Worm (Caenorhabditis elegans) whole organism, L4 larva: ENCODE results near the gene tag-243.

Experiments used
- R02D3.7 ChIP-seq: fragments of 150-350 bp; sonication (generic microtip); optimal IDR thresholded peaks from 3 replicates; lab custom pipeline; 2014; ENCODE audit warnings: missing biosample characterization, missing genetic modification characterization
- Y75B8A.6 ChIP-seq: fragments of 200-800 bp; sonication (Bioruptor generic); IDR thresholded peaks from 2 replicates; pipeline ENCODE4 v1.3.6; 2022; ENCODE audit warnings: missing genetic modification reagents, missing genetic modification characterization, missing compliant biosample characterization
- ZK337.2 ChIP-seq: fragments of 200-800 bp; sonication (Bioruptor generic); IDR thresholded peaks from 2 replicates; pipeline ENCODE4 v1.3.6; 2022; ENCODE audit warnings: missing genetic modification reagents, missing genetic modification characterization, missing compliant biosample characterization
- aha-1 ChIP-seq: fragments of 150-350 bp; peaks from one replicate; lab custom pipeline; 2014; ENCODE audit warnings: missing biosample characterization, missing genetic modification characterization
- aly-2 ChIP-seq: sonication (generic microtip); optimal IDR thresholded peaks from 2 replicates; lab custom pipeline; 2018; ENCODE audit warnings: missing biosample characterization, missing genetic modification characterization
- ama-1 ChIP-seq: fragments of 150-350 bp; optimal IDR thresholded peaks from 2 replicates; lab custom pipeline; 2014; ENCODE audit warnings: inconsistent platforms, mixed read lengths
- ceh-28 ChIP-seq: fragments of 150-350 bp; optimal IDR thresholded peaks from 2 replicates; lab custom pipeline; 2014; ENCODE audit warnings: missing biosample characterization, missing genetic modification reagents, missing genetic modification characterization
- daf-12 ChIP-seq: fragments of 150-350 bp; optimal IDR thresholded peaks from 2 replicates; lab custom pipeline; 2014; ENCODE audit warnings: missing biosample characterization, missing genetic modification reagents, missing genetic modification characterization
- daf-16 ChIP-seq, 3 experiments: sonication (generic microtip); optimal IDR thresholded peaks; 2 replicates each; lab custom pipeline; 2016 to 2017; ENCODE audit warnings: missing genetic modification characterization in 3 of 3, missing genetic modification reagents in 3 of 3, mild to moderate bottlenecking in 2 of 3, missing compliant biosample characterization in 2 of 3, missing biosample characterization in 1 of 3, moderate library complexity in 1 of 3
- dpl-1 ChIP-seq: fragments of 150-350 bp; optimal IDR thresholded peaks from 2 replicates; lab custom pipeline; 2014; ENCODE audit warnings: missing biosample characterization, missing genetic modification reagents, missing genetic modification characterization
- dve-1 ChIP-seq: sonication (generic microtip); optimal IDR thresholded peaks from 2 replicates; lab custom pipeline; 2017; ENCODE audit warnings: antibody characterized with exemption, mild to moderate bottlenecking, missing genetic modification characterization, missing compliant biosample characterization; ENCODE audit not compliant: insufficient read depth
- egl-27 ChIP-seq: sonication (generic microtip); optimal IDR thresholded peaks from 3 replicates; lab custom pipeline; 2017; ENCODE audit warnings: missing biosample characterization, missing genetic modification reagents, missing genetic modification characterization
- gei-8 ChIP-seq: fragments of 200-800 bp; sonication (Bioruptor generic); optimal IDR thresholded peaks from 2 replicates; lab custom pipeline; 2018; ENCODE audit warnings: mild to moderate bottlenecking, missing genetic modification characterization, missing compliant biosample characterization
- hif-1 ChIP-seq, 2 experiments: sonication (generic microtip); optimal IDR thresholded peaks; 2 replicates each; lab custom pipeline; 2016 to 2017; ENCODE audit warnings: missing compliant biosample characterization in 2 of 2, missing genetic modification characterization in 2 of 2, missing genetic modification reagents in 2 of 2, missing genotype in 2 of 2, mild to moderate bottlenecking in 1 of 2
- hlh-11 ChIP-seq: fragments of 200-800 bp; sonication (Bioruptor generic); optimal IDR thresholded peaks from 2 replicates; lab custom pipeline; 2018; ENCODE audit warnings: mild to moderate bottlenecking, missing genetic modification characterization, missing compliant biosample characterization
- jun-1 ChIP-seq: fragments of 150-350 bp; optimal IDR thresholded peaks from 2 replicates; lab custom pipeline; 2014; ENCODE audit warnings: missing biosample characterization, missing genetic modification reagents, missing genetic modification characterization
- lim-7 ChIP-seq: fragments of 200-800 bp; sonication (Bioruptor generic); IDR thresholded peaks from 2 replicates; pipeline ENCODE4 v1.3.6; 2022; ENCODE audit warnings: missing genetic modification characterization, missing compliant biosample characterization
- lin-15B ChIP-seq: fragments of 150-350 bp; sonication (generic microtip); optimal IDR thresholded peaks from 3 replicates; lab custom pipeline; 2014; ENCODE audit warnings: missing biosample characterization, missing genetic modification characterization
- lin-38 ChIP-seq: fragments of 200-800 bp; sonication (Bioruptor generic); IDR thresholded peaks from 2 replicates; pipeline ENCODE4 v1.3.6; 2022; ENCODE audit warnings: missing genetic modification reagents, missing genetic modification characterization, missing compliant biosample characterization
- lsy-2 ChIP-seq, 2 experiments: fragments of 150-350 bp in 1 of 2; sonication (generic microtip) in 1 of 2; optimal IDR thresholded peaks; 2 replicates each; lab custom pipeline; 2014 to 2017; ENCODE audit warnings: missing biosample characterization in 2 of 2, missing genetic modification characterization in 2 of 2
- madf-5 ChIP-seq, 2 experiments: fragments of 200-800 bp; sonication (Bioruptor generic); IDR thresholded peaks; 2 replicates each; pipeline ENCODE4 v1.3.6; 2022; ENCODE audit warnings: missing compliant biosample characterization in 2 of 2, missing genetic modification characterization in 2 of 2
- madf-9 ChIP-seq: fragments of 200-800 bp; sonication (Bioruptor generic); conservative IDR thresholded peaks from 2 replicates; pipeline ENCODE4 v1.3.6; 2022; ENCODE audit warnings: missing genetic modification reagents, missing genetic modification characterization, missing compliant biosample characterization
- mdl-1 ChIP-seq, 2 experiments: fragments of 150-350 bp in 1 of 2; sonication (generic microtip) in 1 of 2; optimal IDR thresholded peaks; 2 replicates each; lab custom pipeline; 2014 to 2017; ENCODE audit warnings: missing biosample characterization in 2 of 2, missing genetic modification characterization in 2 of 2
- mdt-29 ChIP-seq: fragments of 200-800 bp; sonication (Bioruptor generic); IDR thresholded peaks from 2 replicates; pipeline ENCODE4 v1.3.6; 2022; ENCODE audit warnings: missing genetic modification reagents, missing genetic modification characterization, missing compliant biosample characterization
- mes-2 ChIP-seq: sonication (generic microtip); optimal IDR thresholded peaks from 2 replicates; lab custom pipeline; 2016; ENCODE audit warnings: missing genotype, mild to moderate bottlenecking, missing genetic modification characterization, missing compliant biosample characterization; ENCODE audit not compliant: poor library complexity, severe bottlenecking
- nhr-111 ChIP-seq: fragments of 200-800 bp; sonication (Bioruptor generic); optimal IDR thresholded peaks from 2 replicates; lab custom pipeline; 2018; ENCODE audit warnings: mild to moderate bottlenecking, missing genetic modification characterization, missing compliant biosample characterization
- nhr-28 ChIP-seq: fragments of 150-350 bp; optimal IDR thresholded peaks from 2 replicates; lab custom pipeline; 2014; ENCODE audit warnings: missing biosample characterization, missing genetic modification characterization
- nhr-42 ChIP-seq: fragments of 200-800 bp; sonication (Bioruptor generic); IDR thresholded peaks from 2 replicates; pipeline ENCODE4 v1.3.6; 2022; ENCODE audit warnings: missing genetic modification characterization, missing compliant biosample characterization
- spr-1 ChIP-seq: sonication (generic microtip); optimal IDR thresholded peaks from 2 replicates; lab custom pipeline; 2016; ENCODE audit warnings: mild to moderate bottlenecking, missing genetic modification characterization, missing compliant biosample characterization
- unc-62 ChIP-seq, 3 experiments: fragments of 150-350 bp in 1 of 3; sonication (generic microtip); optimal IDR thresholded peaks in 2 of 3; peaks in 1 of 3; 1 replicate in 1 of 3; 2 replicates in 2 of 3; lab custom pipeline; 2014 to 2017; ENCODE audit warnings: missing biosample characterization in 3 of 3, missing genetic modification characterization in 3 of 3, missing genetic modification reagents in 3 of 3, missing genotype in 1 of 3
- zip-2 ChIP-seq: fragments of 150-350 bp; optimal IDR thresholded peaks from 2 replicates; lab custom pipeline; 2014; ENCODE audit warnings: missing biosample characterization, missing genetic modification characterization

The tag-243 gene

DNA sequence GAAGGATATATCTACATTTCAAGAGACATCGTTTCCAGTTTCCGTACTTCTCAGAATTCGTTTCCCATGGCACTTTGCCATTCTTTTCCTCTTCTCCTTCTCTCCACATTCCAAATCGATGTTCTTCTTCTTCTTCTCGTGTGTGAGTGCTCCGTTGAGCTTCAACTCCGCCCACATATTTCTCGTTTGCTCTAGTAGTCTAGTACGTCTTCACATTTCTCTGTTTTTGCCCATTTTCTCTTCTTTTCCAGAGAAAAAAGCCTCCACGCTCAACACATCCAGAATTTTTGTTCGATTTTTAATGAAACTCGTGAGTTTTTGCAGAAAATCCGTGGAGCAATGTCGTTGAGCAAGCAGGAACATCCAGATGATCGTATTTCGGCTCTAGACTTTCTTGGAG, 20.7 kb upstream of the tag-243 start, which contains the start of gene T04A8.18 (continued):
- no peak for TF ChIP-seq gei-8 (GFP tag; lab: Kevin White, UChicago)

DNA sequence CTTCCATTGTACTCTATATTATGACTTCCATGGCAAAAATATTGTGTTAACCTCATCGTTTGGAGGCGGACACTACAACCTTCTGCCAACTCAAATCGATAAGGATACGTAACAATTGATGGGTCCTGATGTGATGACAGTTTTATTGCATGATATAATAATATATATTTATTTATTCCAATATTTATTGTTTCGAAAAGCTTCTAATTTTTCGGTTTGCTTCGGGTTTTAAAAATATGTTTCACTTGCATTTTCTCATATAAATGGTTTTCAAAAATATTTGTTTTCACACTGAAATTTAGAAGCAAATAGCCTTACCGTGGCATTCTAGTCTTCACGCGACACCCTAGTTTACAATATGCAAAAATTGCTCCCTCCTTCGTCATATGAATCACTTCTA, 18.4 kb upstream of the tag-243 start, which contains the start of gene T04A8.13:
TSS of gene T04A8.13 (plus strand) at position 301 of the 400 bp plus-strand sequence.
- TF ChIP-seq mdt-29 (no peak), madf-5 (GFP tag; IDR thresholded peaks at IDR 0.05; lab: Robert Waterston, UW) (no peak), egl-27 (tag; lab: Kevin White, UChicago) (no peak), lin-38 (no peak), Y75B8A.6 (GFP tag; lab: Robert Waterston, UW) (no peak), lin-15B (tag; lab: Kevin White, UChicago) (no peak), daf-12 (no peak), zip-2 (tag; lab: Kevin White, UChicago) (no peak), dve-1 (no peak), ZK337.2 (GFP tag; lab: Robert Waterston, UW) (no peak), hif-1 (tag; optimal IDR thresholded peaks at IDR 0.05; lab: Kevin White, UChicago) (no peak), aly-2 (tag; lab: Kevin White, UChicago) (no peak), R02D3.7 (no peak)
- TF ChIP-seq, all 104 proteins: peak for 0

DNA sequence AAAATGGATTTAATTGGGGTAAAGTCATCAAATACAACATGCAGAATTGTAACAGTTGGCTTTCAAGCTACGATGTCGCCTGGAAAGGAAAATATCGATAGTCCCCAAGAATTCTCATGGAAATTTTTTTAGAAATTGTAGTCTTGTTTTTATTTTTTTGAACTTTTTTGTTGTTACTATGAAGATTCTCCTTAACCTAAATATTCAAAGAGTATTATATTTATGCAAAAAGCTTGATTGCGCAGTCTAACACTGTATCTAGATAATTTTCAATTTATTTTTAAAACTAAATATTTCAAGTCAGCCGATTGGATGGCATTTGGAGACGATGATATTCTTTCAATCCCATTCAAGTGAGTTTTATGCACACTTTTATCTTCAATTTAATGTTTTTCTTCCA, 17.0 kb upstream of the tag-243 start, which contains the start of gene pgap-2:
TSS of gene pgap-2 (plus strand) at position 301 of the 400 bp plus-strand sequence.
- TF ChIP-seq madf-9: no peak
- TF ChIP-seq unc-62 (GFP tag; optimal IDR thresholded peaks at IDR 0.05 in 1 of 2; lab: Kevin White, UChicago): peak in 1 of 2 experiments; percentile 5
- TF ChIP-seq unc-62 (tag; optimal IDR thresholded peaks at IDR 0.05; lab: Kevin White, UChicago): no peak

DNA sequence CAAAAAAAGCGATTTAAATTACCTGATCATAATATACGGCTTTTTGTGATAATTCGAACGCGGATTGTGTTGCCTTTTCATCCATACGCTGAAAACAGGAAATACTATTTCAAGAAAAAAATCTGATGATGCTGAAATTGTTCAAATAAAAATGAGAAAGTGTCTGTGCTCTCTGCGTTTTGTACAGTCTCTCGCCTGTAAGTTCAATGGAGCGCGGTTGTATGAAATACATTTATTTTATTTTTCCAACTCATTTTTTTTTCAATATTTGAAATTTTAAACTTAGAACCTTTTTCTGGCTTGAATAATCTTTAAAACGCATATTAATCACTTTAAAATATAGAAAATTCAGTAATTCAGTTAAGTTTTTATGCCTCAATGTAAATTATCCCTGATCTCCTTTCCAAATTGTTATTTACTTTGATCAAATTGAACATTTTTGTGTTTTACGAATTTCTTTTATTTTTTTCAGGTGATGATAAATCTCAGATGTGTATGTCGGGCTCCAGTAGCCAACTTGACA, 15.7 kb upstream of the tag-243 start, which contains the start of the genes clp-2 and mrpl-16:
TSS of gene clp-2 (minus strand) at position 94 of the 523 bp plus-strand sequence.
TSS of gene mrpl-16 (plus strand) at position 473 of the 523 bp plus-strand sequence.
- TF ChIP-seq dpl-1 (peak; percentile 22), lin-38 (peak; percentile 82), aha-1 (tag; lab: Kevin White, UChicago) (peak; percentile 33), lsy-2 (tag; optimal IDR thresholded peaks at IDR 0.05; lab: Kevin White, UChicago) (peak in 1 of 2 experiments; percentile 55), spr-1 (tag; lab: Kevin White, UChicago) (no peak), ama-1 (lab: Kevin White, UChicago) (no peak), mes-2 (tag; lab: Kevin White, UChicago) (peak; percentile 72), lim-7 (GFP tag; lab: Robert Waterston, UW) (no peak), nhr-111 (no peak), nhr-42 (no peak), nhr-28 (tag; lab: Kevin White, UChicago) (peak; percentile 2), jun-1 (tag; lab: Kevin White, UChicago) (no peak)

DNA sequence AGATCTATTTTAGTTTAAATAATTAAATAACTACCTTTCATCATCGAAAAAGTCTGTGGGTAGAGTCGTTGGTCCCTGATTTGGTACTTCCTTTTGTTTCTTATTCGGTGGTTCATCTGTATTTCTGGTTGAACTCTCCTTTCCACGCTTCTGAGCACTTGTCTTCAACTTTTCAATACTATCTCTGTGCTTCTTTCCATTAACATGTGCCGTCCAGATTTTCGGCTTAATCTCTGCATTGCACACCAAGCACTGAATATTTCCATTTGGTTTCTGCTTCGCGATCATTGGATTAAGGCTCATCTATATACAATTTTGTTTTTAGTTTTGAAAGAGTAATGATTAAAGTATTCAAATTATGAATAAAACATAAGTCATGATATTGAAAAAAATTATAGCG, 11.7 kb upstream of the tag-243 start, which contains the start of gene sel-13:
TSS of gene sel-13 (minus strand) at position 303 of the 400 bp plus-strand sequence.
- no peak for TF ChIP-seq nhr-111
- TF ChIP-seq mdl-1 (tag; optimal IDR thresholded peaks at IDR 0.05; lab: Kevin White, UChicago): no peak
- TF ChIP-seq hlh-11 (tag; lab: Kevin White, UChicago): no peak
- no peak for TF ChIP-seq gei-8 (GFP tag; lab: Kevin White, UChicago)
- peak; percentile 93 for TF ChIP-seq aha-1 (tag; lab: Kevin White, UChicago)

DNA sequence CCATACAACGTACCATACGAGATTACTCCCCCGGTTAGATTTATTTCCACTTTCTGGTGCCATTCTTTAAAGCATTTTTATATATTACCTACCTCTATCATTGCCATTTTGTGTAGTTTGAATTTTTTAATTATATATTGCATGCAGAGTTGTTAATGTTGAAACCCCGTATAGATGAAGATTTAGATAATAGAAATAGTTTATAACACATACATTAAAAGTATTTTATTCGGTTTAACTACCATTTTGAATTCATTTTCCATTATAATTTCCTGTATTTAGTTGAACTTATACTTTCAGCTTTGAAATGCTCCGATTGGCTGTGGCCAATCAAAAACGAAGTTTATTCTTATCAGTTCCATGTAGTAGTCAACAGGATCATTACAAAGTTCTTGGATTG, 9.6 kb upstream of the tag-243 start, which contains the start of gene dnj-18:
TSS of gene dnj-18 (plus strand) at position 301 of the 400 bp plus-strand sequence.
- no peak for TF ChIP-seq daf-16 (GFP tag; optimal IDR thresholded peaks at IDR 0.05; lab: Kevin White, UChicago)
- peak; percentile 11 for TF ChIP-seq daf-16 (tag; optimal IDR thresholded peaks at IDR 0.05; lab: Kevin White, UChicago)
- no peak for TF ChIP-seq ceh-28 (tag; lab: Kevin White, UChicago)
